Worm (Caenorhabditis elegans) whole organism, L4/young adult: ENCODE measurements around the gene C08D8.7.

ENCODE experiments used
- dao-5 ChIP-seq: sonication (generic microtip); optimal IDR thresholded peaks from 2 replicates; lab custom pipeline; 2016; ENCODE audit warnings: missing genotype, missing genetic modification characterization, moderate library complexity, missing compliant biosample characterization
- him-1 ChIP-seq: sonication (generic microtip); optimal IDR thresholded peaks from 2 replicates; lab custom pipeline; 2016; ENCODE audit warnings: missing genotype, missing genetic modification reagents, missing genetic modification characterization, missing compliant biosample characterization

DNA sequence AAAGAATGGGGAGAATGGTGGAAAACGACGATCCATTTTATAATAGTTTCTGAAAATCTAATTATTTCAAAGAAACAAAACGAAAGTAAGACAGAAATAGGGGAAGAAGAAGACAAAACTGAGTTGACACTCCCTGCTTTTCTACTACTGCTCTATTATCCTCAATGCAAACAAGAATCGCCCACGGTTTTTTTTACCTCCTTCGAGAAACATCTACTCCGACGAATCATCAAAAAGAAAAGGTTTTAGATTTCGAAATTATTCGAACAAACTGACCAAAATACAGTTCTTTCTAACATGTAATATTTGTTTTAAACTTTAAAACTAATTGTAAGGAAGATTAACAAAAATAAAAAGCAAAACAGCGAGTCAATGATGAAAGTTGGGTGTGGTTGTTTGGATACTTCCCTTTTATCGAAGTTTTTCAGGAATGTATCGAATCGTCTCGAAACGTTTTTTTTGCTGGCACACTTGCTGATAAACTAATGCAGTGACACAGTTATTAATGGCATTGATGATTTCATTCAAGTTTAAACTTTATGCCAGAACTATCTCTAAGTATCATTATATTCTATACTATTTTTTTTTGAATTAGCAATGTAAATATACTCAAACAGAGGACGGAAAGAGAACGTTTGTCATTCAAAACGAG lies 45.0 kb downstream of the C08D8.7 start, which contains the start of gene hsp-17:
- TF ChIP-seq him-1 (tag; lab: Kevin White, UChicago) (no peak), dao-5 (tag; lab: Kevin White, UChicago) (no peak)
